Fruit fly (Drosophila melanogaster) whole organism: Measurements from ENCODE around the gene CG32815.

Experiments used
- CG8478 ChIP-seq: fragments of >200 bp; optimal IDR thresholded peaks from 2 replicates; lab custom pipeline; 2018; ENCODE audit warnings: inconsistent platforms
- Dll ChIP-seq: fragments of >200 bp; optimal IDR thresholded peaks from 2 replicates; lab custom pipeline; 2017
- EcR ChIP-seq, 2 experiments: fragments of >200 bp; optimal IDR thresholded peaks; 2 replicates each; lab custom pipeline; 2017; ENCODE audit warnings: missing biosample characterization in 2 of 2, missing genetic modification characterization in 2 of 2, missing genetic modification reagents in 2 of 2
- pan ChIP-seq: fragments of >200 bp; optimal IDR thresholded peaks from 2 replicates; lab custom pipeline; 2017
- psq ChIP-seq: fragments of >200 bp; optimal IDR thresholded peaks from 2 replicates; lab custom pipeline; 2017
- usp ChIP-seq: fragments of >200 bp; optimal IDR thresholded peaks from 2 replicates; lab custom pipeline; 2017; ENCODE audit warnings: missing biosample characterization, missing genetic modification characterization, mixed read lengths

DNA sequence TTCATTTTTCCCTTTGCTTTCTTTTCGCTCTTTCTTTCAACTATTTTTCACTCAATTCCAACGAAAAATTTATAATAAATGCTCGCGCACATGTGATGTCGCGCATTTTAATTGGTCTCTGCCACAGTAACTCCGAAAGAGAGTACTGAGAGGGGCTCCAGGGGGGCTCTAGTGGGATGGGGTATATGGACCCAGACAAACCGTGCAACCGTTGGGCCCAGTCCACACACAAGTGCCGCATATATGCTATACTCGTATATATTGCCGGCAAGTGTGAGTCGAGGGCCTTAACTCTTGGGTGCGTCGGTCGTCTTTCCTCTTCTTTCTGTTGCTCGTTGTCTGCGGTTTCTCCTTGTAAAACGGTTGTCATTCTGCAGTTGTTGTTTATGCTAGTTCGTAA, 33.9 kb upstream of the CG32815 start:
- no peak for TF ChIP-seq psq (lab: Kevin White, UChicago)
- TF ChIP-seq Dll (lab: Kevin White, UChicago), result no peak
- TF ChIP-seq CG8478, result no peak
- no peak for TF ChIP-seq pan
- peak in 1 of 2 experiments; percentile 14 for TF ChIP-seq EcR (GFP tag; optimal IDR thresholded peaks at IDR 0.05; lab: Kevin White, UChicago)
- no peak for TF ChIP-seq usp (GFP tag; lab: Kevin White, UChicago)
